Worm (Caenorhabditis elegans): ENCODE results near the gene scav-4.

- TF ChIP-seq lin-13 (GFP tag; optimal IDR thresholded peaks at IDR 0.05) (no peak), C16A3.4 (tag; optimal IDR thresholded peaks at IDR 0.05) (no peak), nhr-11 (tag; optimal IDR thresholded peaks at IDR 0.05) (no peak), hlh-17 (GFP tag; optimal IDR thresholded peaks at IDR 0.05; ENCODE audit: borderline replicate concordance) (no peak)
Observed at ce11 chrX:13006734-13007133, 25.2 kb downstream of the scav-4 start.

All from whole organism, L1 larva.